Fruit fly (Drosophila melanogaster): Measurements from ENCODE around the gene CG17350.
A peak's percentile ranks its signal among the peaks of the same experiment; 100 is the strongest.

The CG17350 gene

DNA sequence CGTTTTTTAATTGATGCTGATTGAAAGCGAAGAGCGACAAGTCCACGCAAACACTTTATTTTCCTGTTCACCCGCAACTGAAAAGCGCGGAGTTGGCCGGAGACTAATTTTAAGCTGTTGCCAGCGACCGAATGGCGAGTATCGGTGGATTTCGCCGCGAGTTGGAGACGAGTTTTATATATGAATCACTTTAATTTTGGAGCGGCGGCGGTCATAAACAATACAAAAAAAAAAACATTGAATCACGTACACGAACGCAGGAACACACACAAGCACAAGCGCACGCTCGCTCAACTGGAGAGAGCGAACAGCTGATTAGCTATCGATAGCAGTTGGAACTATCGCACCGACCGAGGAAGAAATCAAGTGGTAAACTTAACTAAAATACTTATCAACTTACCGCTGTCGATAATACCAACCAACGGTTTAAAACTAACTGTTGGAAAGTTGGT is 45.6 kb downstream of the CG17350 start, which contains the start of gene Pax (continued):
- TF ChIP-seq CG11696 (GFP tag; IDR thresholded peaks at IDR 0.05) = no peak
- TF ChIP-seq BtbVII (GFP tag; optimal IDR thresholded peaks at IDR 0.05) = no peak
- no peak for TF ChIP-seq CG18599 (GFP tag; optimal IDR thresholded peaks at IDR 0.05)
- peak; percentile 66 to 77 for TF ChIP-seq Trl (optimal IDR thresholded peaks at IDR 0.05)
- no peak for TF ChIP-seq Trl (GFP tag; optimal IDR thresholded peaks at IDR 0.05)
- TF ChIP-seq Nf-YB (GFP tag; optimal IDR thresholded peaks at IDR 0.05) = peak; percentile 78
- no peak for TF ChIP-seq CG5245 (GFP tag; optimal IDR thresholded peaks at IDR 0.05)
- no peak for TF ChIP-seq ind (GFP tag; optimal IDR thresholded peaks at IDR 0.05)
- no peak for TF ChIP-seq Dip3 (GFP tag; optimal IDR thresholded peaks at IDR 0.05)
- TF ChIP-seq Adf1 (GFP tag; IDR thresholded peaks at IDR 0.05) = no peak; the same call in 1 of the 2 replicates
- no peak for TF ChIP-seq CG10147 (GFP tag; optimal IDR thresholded peaks at IDR 0.05)
- TF ChIP-seq CG2889 (GFP tag; IDR thresholded peaks at IDR 0.05) = no peak
- no peak for TF ChIP-seq CG1602 (GFP tag; optimal IDR thresholded peaks at IDR 0.05)
- no peak for TF ChIP-seq fru (optimal IDR thresholded peaks at IDR 0.05)
- no peak for TF ChIP-seq CG8765 (GFP tag; IDR thresholded peaks at IDR 0.05)
- peak; percentile 91 for TF ChIP-seq nom (GFP tag; optimal IDR thresholded peaks at IDR 0.05)
- peak; percentile 95 for TF ChIP-seq bbx (GFP tag; IDR thresholded peaks at IDR 0.05; ENCODE audit: partially characterized antibody)
- TF ChIP-seq aop (GFP tag; IDR thresholded peaks at IDR 0.05) = no peak
- no peak for TF ChIP-seq Side (GFP tag; optimal IDR thresholded peaks at IDR 0.05)
- no peak for TF ChIP-seq tup (GFP tag; optimal IDR thresholded peaks at IDR 0.05)
- TF ChIP-seq Taf1 (GFP tag; IDR thresholded peaks at IDR 0.05) = no peak
- no peak for TF ChIP-seq wek (GFP tag; optimal IDR thresholded peaks at IDR 0.05)
- TF ChIP-seq Ptx1 (GFP tag; IDR thresholded peaks at IDR 0.05) = no peak
- TF ChIP-seq z (GFP tag; IDR thresholded peaks at IDR 0.05) = no peak
- no peak for TF ChIP-seq Xrp1 (GFP tag; IDR thresholded peaks at IDR 0.05)
- TF ChIP-seq CoRest (tag; optimal IDR thresholded peaks at IDR 0.05) = no peak
- TF ChIP-seq ab (GFP tag; optimal IDR thresholded peaks at IDR 0.05) = no peak
- no peak for TF ChIP-seq D19B (GFP tag; optimal IDR thresholded peaks at IDR 0.05)
- TF ChIP-seq CG10366 (GFP tag; IDR thresholded peaks at IDR 0.05) = no peak
- no peak for TF ChIP-seq CG12236 (GFP tag; optimal IDR thresholded peaks at IDR 0.05)
- TF ChIP-seq Sox102F (GFP tag; optimal IDR thresholded peaks at IDR 0.05) = no peak
- no peak for TF ChIP-seq CG13424 (tag; optimal IDR thresholded peaks at IDR 0.05)
- no peak for TF ChIP-seq HLH54F (GFP tag; optimal IDR thresholded peaks at IDR 0.05)
- TF ChIP-seq Dbx (GFP tag; IDR thresholded peaks at IDR 0.05) = 0 out of 3 replicates have a peak, but pooled peaks have one; percentile 18
- no peak for TF ChIP-seq pnt (GFP tag; optimal IDR thresholded peaks at IDR 0.05)
- TF ChIP-seq CG14965 (GFP tag; optimal IDR thresholded peaks at IDR 0.05; ENCODE audit: borderline replicate concordance) = no peak
- no peak for TF ChIP-seq CG13296 (GFP tag; optimal IDR thresholded peaks at IDR 0.05)
- no peak for TF ChIP-seq lola (GFP tag; optimal IDR thresholded peaks at IDR 0.05)
- no peak for TF ChIP-seq CG8290 (GFP tag; optimal IDR thresholded peaks at IDR 0.05)
- peak in 1 of 2 experiments; percentile 56 for TF ChIP-seq CG8290 (tag; optimal IDR thresholded peaks at IDR 0.05)
- no peak for TF ChIP-seq CG11247 (GFP tag; IDR thresholded peaks at IDR 0.05)
- TF ChIP-seq Lpt (GFP tag; optimal IDR thresholded peaks at IDR 0.05) = no peak
- no peak for TF ChIP-seq zfh1 (GFP tag; IDR thresholded peaks at IDR 0.05)
- TF ChIP-seq CG7928 (GFP tag; optimal IDR thresholded peaks at IDR 0.05) = no peak
- TF ChIP-seq Awh (GFP tag; IDR thresholded peaks at IDR 0.05) = no peak
- TF ChIP-seq row (GFP tag; IDR thresholded peaks at IDR 0.05) = 0 out of 3 replicates have a peak, but pooled peaks have one; percentile 15
- no peak for TF ChIP-seq CG3407 (GFP tag; optimal IDR thresholded peaks at IDR 0.05)
- no peak for TF ChIP-seq CG2875 (GFP tag; optimal IDR thresholded peaks at IDR 0.05)
- no peak for TF ChIP-seq Ets65A (GFP tag)
- no peak for TF ChIP-seq Xbp1 (GFP tag; optimal IDR thresholded peaks at IDR 0.05)
- TF ChIP-seq Dip2 (GFP tag; IDR thresholded peaks at IDR 0.05) = no peak
- peak; percentile 96 for TF ChIP-seq chinmo (GFP tag; IDR thresholded peaks at IDR 0.05; ENCODE audit: partially characterized antibody)
- peak; percentile 63 for TF ChIP-seq Ets97D (GFP tag; optimal IDR thresholded peaks at IDR 0.05)
